Fruit fly (Drosophila melanogaster) whole organism, embryonic: ENCODE measurements around the gene aru.

ENCODE experiments used
- CG11085 ChIP-seq: fragments of 200-800 bp; sonication (Bioruptor generic); IDR thresholded peaks from 2 replicates; pipeline ENCODE4 v1.3.6; 2022; ENCODE audit warnings: missing biosample characterization, missing genetic modification characterization
- CG1792 ChIP-seq: fragments of 200-800 bp; sonication (Bioruptor generic); optimal IDR thresholded peaks from 2 replicates; lab custom pipeline; 2016; ENCODE audit warnings: missing biosample characterization, missing genetic modification characterization
- CG7839 ChIP-seq: fragments of 200-800 bp; sonication (Bioruptor generic); optimal IDR thresholded peaks from 3 replicates; lab custom pipeline; 2018; ENCODE audit warnings: missing biosample characterization, mild to moderate bottlenecking, missing genetic modification characterization, moderate library complexity
- Sox102F ChIP-seq: fragments of 200-800 bp; sonication (Bioruptor generic); optimal IDR thresholded peaks from 2 replicates; lab custom pipeline; 2018; ENCODE audit warnings: missing biosample characterization, mild to moderate bottlenecking, missing genetic modification characterization, moderate library complexity
- bigmax ChIP-seq: fragments of 200-800 bp; sonication (Bioruptor generic); optimal IDR thresholded peaks from 2 replicates; lab custom pipeline; 2018; ENCODE audit warnings: missing biosample characterization, mild to moderate bottlenecking, missing genetic modification characterization
- rib ChIP-seq: fragments of 200-800 bp; sonication (Bioruptor generic); IDR thresholded peaks from 2 replicates; pipeline ENCODE4 v1.3.6; 2022; ENCODE audit warnings: missing biosample characterization, missing genetic modification characterization

DNA sequence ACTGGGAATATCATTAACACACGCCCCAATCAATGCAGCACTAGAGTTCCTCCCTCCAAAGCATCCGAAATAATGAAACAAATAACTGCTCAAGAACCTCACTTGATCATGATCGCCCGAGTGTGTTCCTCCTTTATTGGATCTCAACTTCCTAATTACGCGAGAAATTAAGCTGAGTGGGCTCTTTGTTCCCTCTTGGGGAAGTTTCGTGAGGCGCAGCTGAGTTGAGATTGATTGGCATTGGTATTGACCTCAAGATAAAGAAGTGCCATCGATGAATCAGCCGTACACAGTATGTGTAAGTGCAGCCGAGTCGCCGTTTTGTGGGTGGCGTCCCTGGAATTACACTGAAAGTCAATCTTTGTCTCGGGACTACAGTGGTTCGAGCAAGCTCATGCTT lies 25.3 kb downstream of the aru start:
- TF ChIP-seq CG7839 (tag; lab: Kevin White, UChicago): no peak
- no peak for TF ChIP-seq Sox102F (GFP tag; lab: Kevin White, UChicago)
- no peak for TF ChIP-seq rib (GFP tag; lab: Robert Waterston, UW)
- TF ChIP-seq CG1792 (GFP tag; lab: Kevin White, UChicago): no peak
- TF ChIP-seq bigmax (GFP tag; lab: Kevin White, UChicago): no peak
- TF ChIP-seq CG11085 (GFP tag; lab: Robert Waterston, UW): no peak
